Worm (Caenorhabditis elegans): ENCODE measurements around the gene F20G2.1.

The F20G2.1 gene

DNA sequence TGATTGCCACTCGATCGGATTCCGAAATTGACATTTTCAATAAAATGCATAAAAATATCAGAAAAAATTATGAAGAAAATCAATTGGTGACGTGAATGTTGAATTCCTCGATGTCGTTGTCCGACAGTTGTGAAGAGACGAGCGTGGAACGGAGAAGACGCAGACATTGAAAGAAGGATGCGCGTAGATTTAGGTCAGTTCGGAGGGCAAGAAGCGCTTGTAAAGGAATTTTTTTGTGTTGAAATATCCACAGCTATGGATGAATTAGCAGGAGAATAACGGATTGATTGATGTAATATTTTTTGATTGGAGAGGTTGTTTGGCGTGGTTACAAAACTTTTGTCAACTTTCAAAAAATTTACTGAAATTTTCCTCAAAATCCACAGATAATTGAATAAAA is 15.0 kb upstream of the F20G2.1 start, which contains the start of gene F20G2.3:
TSS of gene F20G2.3 (minus strand) at position 101 of the 400 bp plus-strand sequence.
- no peak for TF ChIP-seq ztf-26 (tag; optimal IDR thresholded peaks at IDR 0.05)
- TF ChIP-seq hmg-1.2 (GFP tag; IDR thresholded peaks at IDR 0.05): no peak
- no peak for TF ChIP-seq dpl-1 (GFP tag; optimal IDR thresholded peaks at IDR 0.05)
- no peak for TF ChIP-seq zim-3 (tag; optimal IDR thresholded peaks at IDR 0.05)
- TF ChIP-seq cebp-1 (GFP tag; IDR thresholded peaks at IDR 0.05): no peak
- no peak for TF ChIP-seq cebp-1 (tag; optimal IDR thresholded peaks at IDR 0.05)
- TF ChIP-seq die-1 (tag; optimal IDR thresholded peaks at IDR 0.05): no peak
- no peak for TF ChIP-seq dox-1 (GFP tag; IDR thresholded peaks at IDR 0.05)
- TF ChIP-seq zfh-2 (GFP tag; conservative IDR thresholded peaks at IDR 0.05): no peak
- TF ChIP-seq gei-17 (GFP tag; optimal IDR thresholded peaks at IDR 0.05): no peak
- TF ChIP-seq Y56A3A.18 (GFP tag; IDR thresholded peaks at IDR 0.05): no peak
- no peak for TF ChIP-seq hmg-20 (GFP tag; IDR thresholded peaks at IDR 0.05)

DNA sequence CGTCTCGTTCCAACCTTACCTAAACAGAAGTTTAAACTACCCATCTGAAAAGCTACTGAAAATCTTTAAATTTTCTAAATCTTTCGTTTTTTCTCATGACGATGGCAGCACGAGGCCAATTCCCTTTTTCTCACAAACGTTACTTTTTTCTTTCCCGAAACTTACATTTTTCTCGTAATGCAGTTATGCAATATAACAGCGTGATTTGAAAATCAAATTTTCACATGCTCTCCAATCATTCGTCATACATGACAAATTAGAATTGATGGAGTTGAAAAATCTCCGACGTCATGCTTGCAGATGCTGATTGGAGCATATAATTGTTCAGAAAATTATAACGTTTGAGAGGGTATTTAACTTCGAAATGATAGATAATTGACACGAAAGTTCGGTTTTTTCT is 10.3 kb upstream of the F20G2.1 start:
- TF ChIP-seq nfya-1 (tag; optimal IDR thresholded peaks at IDR 0.05; ENCODE audit: borderline replicate concordance, insufficient read depth) (no peak), aptf-2 (GFP tag; conservative IDR thresholded peaks at IDR 0.05) (no peak), sea-2 (GFP tag; IDR thresholded peaks at IDR 0.05) (no peak), rcor-1 (GFP tag; IDR thresholded peaks at IDR 0.05) (no peak), attf-6 (GFP tag; IDR thresholded peaks at IDR 0.05) (no peak), lir-1 (GFP tag; conservative IDR thresholded peaks at IDR 0.05) (no peak), F33H1.4 (GFP tag; IDR thresholded peaks at IDR 0.05) (no peak), F39B2.1 (GFP tag; IDR thresholded peaks at IDR 0.05) (no peak), dpff-1 (tag; optimal IDR thresholded peaks at IDR 0.05) (no peak), efl-1 (GFP tag; optimal IDR thresholded peaks at IDR 0.05) (no peak), lin-35 (GFP tag; optimal IDR thresholded peaks at IDR 0.05) (no peak), T26A5.8 (tag; optimal IDR thresholded peaks at IDR 0.05) (no peak), F55B11.4 (tag; optimal IDR thresholded peaks at IDR 0.05; ENCODE audit: borderline replicate concordance, insufficient read depth) (no peak), sdz-38 (tag; optimal IDR thresholded peaks at IDR 0.05) (no peak), ceh-79 (tag; optimal IDR thresholded peaks at IDR 0.05) (no peak), ztf-28 (GFP tag; IDR thresholded peaks at IDR 0.05) (no peak)

DNA sequence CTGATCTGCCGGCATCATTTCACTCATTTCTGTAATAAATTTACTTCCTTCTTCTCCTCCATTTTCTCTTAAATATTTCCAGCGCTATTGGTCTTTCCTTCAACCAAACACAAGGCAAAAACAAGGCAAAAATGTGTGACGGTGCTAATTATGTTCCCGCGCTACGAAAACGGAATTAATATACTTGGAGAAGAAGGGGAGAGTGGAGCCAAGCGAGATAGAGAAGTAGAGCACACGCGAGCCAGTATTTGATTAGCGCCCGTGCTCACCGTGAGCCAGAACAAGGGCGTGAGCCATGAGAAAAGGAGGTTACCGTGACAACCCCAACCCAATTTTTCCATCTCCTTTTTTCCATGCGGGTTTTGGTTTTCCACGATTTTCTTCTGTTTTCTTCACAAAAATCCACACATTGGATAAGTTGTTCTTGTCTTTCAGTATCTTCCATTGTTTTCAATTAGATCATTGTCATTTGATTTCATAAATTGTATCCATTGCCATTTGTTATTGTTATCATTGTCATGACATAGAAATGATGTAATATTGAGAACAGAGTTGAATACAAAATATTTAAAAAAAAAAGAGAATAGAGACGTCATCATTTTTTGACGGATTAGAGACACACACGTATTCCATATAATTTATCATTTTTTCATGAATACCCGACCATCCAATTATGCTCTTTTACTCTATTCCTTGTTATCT is 9.2 kb upstream of the F20G2.1 start, which contains the start of gene F20G2.6:
TSS of gene F20G2.6 (plus strand) at position 652 of the 702 bp plus-strand sequence.
- TF ChIP-seq repo-1 (tag; optimal IDR thresholded peaks at IDR 0.05): no peak
- no peak for TF ChIP-seq snpc-4 (GFP tag; optimal IDR thresholded peaks at IDR 0.05)
- no peak for TF ChIP-seq snpc-4 (tag; optimal IDR thresholded peaks at IDR 0.05)
- TF ChIP-seq somi-1 (GFP tag; optimal IDR thresholded peaks at IDR 0.05): no peak

DNA sequence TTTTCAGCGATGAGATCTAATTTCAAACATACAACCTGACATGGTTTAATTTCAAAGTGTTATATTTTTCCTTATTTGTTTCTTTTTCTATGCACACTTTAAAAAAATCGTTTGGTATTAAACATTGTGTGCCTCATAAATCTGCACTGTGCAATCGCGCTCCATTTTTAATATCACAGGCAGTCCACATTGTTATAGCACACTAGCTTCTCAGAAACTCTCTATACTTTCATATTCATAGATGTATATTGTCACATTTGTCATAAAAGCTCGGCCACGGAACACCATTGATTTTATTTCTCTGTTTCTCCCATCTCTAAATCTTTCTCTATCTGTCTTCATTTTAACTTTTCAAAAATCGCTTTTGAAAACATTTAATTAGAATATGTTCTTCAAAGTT is 4.0 kb upstream of the F20G2.1 start:
- no peak for TF ChIP-seq egrh-3 (GFP tag; IDR thresholded peaks at IDR 0.05)
- no peak for TF ChIP-seq ztf-18 (tag; optimal IDR thresholded peaks at IDR 0.05)
- TF ChIP-seq attf-5 (GFP tag; optimal IDR thresholded peaks at IDR 0.05): peak; percentile 20

Data from whole organism, young adult.